Fruit fly (Drosophila melanogaster): ENCODE results near the gene Exo84.

Exo84 gene

dm6 chr3R:26052150-26052908 lies at the start of gene Exo84, which contains the start of gene Vps2 (continued):
- TF ChIP-seq CG43689 (GFP tag; IDR thresholded peaks at IDR 0.05) (no peak), fd64A (GFP tag; optimal IDR thresholded peaks at IDR 0.05) (no peak), MTF-1 (GFP tag; optimal IDR thresholded peaks at IDR 0.05; ENCODE audit: borderline replicate concordance) (no peak), CG10565 (GFP tag; optimal IDR thresholded peaks at IDR 0.05) (no peak), aop (GFP tag; IDR thresholded peaks at IDR 0.05) (no peak), pros (GFP tag; optimal IDR thresholded peaks at IDR 0.05) (no peak), CG32532 (GFP tag; IDR thresholded peaks at IDR 0.05) (peak; percentile 39; the same call in 1 of the 2 replicates), Camta (GFP tag; optimal IDR thresholded peaks at IDR 0.05) (peak; percentile 17), seq (GFP tag; IDR thresholded peaks at IDR 0.05) (no peak), sens-2 (GFP tag; IDR thresholded peaks at IDR 0.05) (no peak), HLH3B (GFP tag; IDR thresholded peaks at IDR 0.05) (no peak), C15 (GFP tag; IDR thresholded peaks at IDR 0.05) (no peak), gem (tag; optimal IDR thresholded peaks at IDR 0.05) (peak; percentile 69), ham (GFP tag; IDR thresholded peaks at IDR 0.05) (0 out of 2 replicates have a peak, but pooled peaks have one; percentile 45), CG9609 (GFP tag; optimal IDR thresholded peaks at IDR 0.05) (peak; percentile 17), nerfin-1 (tag; optimal IDR thresholded peaks at IDR 0.05) (no peak), pita (GFP tag; optimal IDR thresholded peaks at IDR 0.05) (no peak), wor (GFP tag; IDR thresholded peaks at IDR 0.05) (no peak), Pdp1 (GFP tag; optimal IDR thresholded peaks at IDR 0.05) (peak in 1 of 2 experiments; percentile 68), CG6813 (GFP tag; optimal IDR thresholded peaks at IDR 0.05) (no peak), CG7556 (GFP tag; optimal IDR thresholded peaks at IDR 0.05) (no peak), CG3726 (GFP tag; IDR thresholded peaks at IDR 0.05) (no peak), CG12236 (GFP tag; optimal IDR thresholded peaks at IDR 0.05) (no peak), dm (GFP tag; optimal IDR thresholded peaks at IDR 0.05) (no peak), CG10654 (GFP tag; optimal IDR thresholded peaks at IDR 0.05) (no peak), shn (GFP tag; optimal IDR thresholded peaks at IDR 0.05) (peak; percentile 7), YL-1 (GFP tag; optimal IDR thresholded peaks at IDR 0.05) (peak; percentile 45), fd96Cb (tag; optimal IDR thresholded peaks at IDR 0.05) (peak; percentile 9), CG12769 (tag; optimal IDR thresholded peaks at IDR 0.05) (no peak), ERR (GFP tag; optimal IDR thresholded peaks at IDR 0.05) (no peak), CG9876 (GFP tag; optimal IDR thresholded peaks at IDR 0.05) (no peak), CkIIα-i1 (GFP tag; IDR thresholded peaks at IDR 0.05) (no peak), CG6254 (GFP tag; optimal IDR thresholded peaks at IDR 0.05) (no peak), Hr78 (GFP tag; optimal IDR thresholded peaks at IDR 0.05) (no peak), Kr (GFP tag; optimal IDR thresholded peaks at IDR 0.05) (no peak), CG3163 (GFP tag; optimal IDR thresholded peaks at IDR 0.05) (no peak), ftz-f1 (GFP tag; optimal IDR thresholded peaks at IDR 0.05) (no peak), HLHmδ (GFP tag; optimal IDR thresholded peaks at IDR 0.05) (no peak), CG11247 (GFP tag; IDR thresholded peaks at IDR 0.05) (no peak), oc (tag; optimal IDR thresholded peaks at IDR 0.05) (no peak), CG6175 (GFP tag; IDR thresholded peaks at IDR 0.05) (no peak), chn (GFP tag; optimal IDR thresholded peaks at IDR 0.05) (peak; percentile 4), lola (GFP tag; optimal IDR thresholded peaks at IDR 0.05) (peak in 1 of 3 experiments; percentile 76), CG31388 (GFP tag; optimal IDR thresholded peaks at IDR 0.05) (no peak), Stat92E (GFP tag; optimal IDR thresholded peaks at IDR 0.05) (no peak), nau (GFP tag; optimal IDR thresholded peaks at IDR 0.05) (no peak), Rfx (GFP tag; IDR thresholded peaks at IDR 0.05) (peak; percentile 31; the same call in 1 of the 2 replicates), ranshi (GFP tag; IDR thresholded peaks at IDR 0.05) (0 out of 2 replicates have a peak, but pooled peaks have one; percentile 36), cg (GFP tag; optimal IDR thresholded peaks at IDR 0.05) (no peak)

Data from whole organism, embryonic.